Worm (Caenorhabditis elegans) whole organism, L2 larva: ENCODE data around the gene nhr-281.

Experiments
- C34F6.9 ChIP-seq: fragments of 150-350 bp; optimal IDR thresholded peaks from 2 replicates; lab custom pipeline; 2014; ENCODE audit warnings: missing biosample characterization, missing genetic modification characterization
- F13H6.1 ChIP-seq: sonication (generic microtip); optimal IDR thresholded peaks from 2 replicates; lab custom pipeline; 2016; ENCODE audit warnings: missing genetic modification characterization, missing compliant biosample characterization
- R02D3.7 ChIP-seq: fragments of 150-350 bp; optimal IDR thresholded peaks from 2 replicates; lab custom pipeline; 2014; ENCODE audit warnings: missing biosample characterization, missing genetic modification characterization
- Y55F3AM.14 ChIP-seq: fragments of 200-800 bp; sonication (Bioruptor generic); optimal IDR thresholded peaks from 2 replicates; lab custom pipeline; 2018; ENCODE audit warnings: mild to moderate bottlenecking, missing genetic modification characterization, missing compliant biosample characterization
- ZK546.5 ChIP-seq: sonication (generic microtip); optimal IDR thresholded peaks from 2 replicates; lab custom pipeline; 2017; ENCODE audit warnings: missing biosample characterization, missing genetic modification characterization
- alr-1 ChIP-seq: fragments of 150-350 bp; optimal IDR thresholded peaks from 2 replicates; lab custom pipeline; 2014; ENCODE audit warnings: missing biosample characterization, missing genetic modification characterization
- aly-2 ChIP-seq: fragments of 150-350 bp; optimal IDR thresholded peaks from 2 replicates; lab custom pipeline; 2014; ENCODE audit warnings: missing biosample characterization, missing genetic modification characterization
- ceh-16 ChIP-seq: fragments of 150-350 bp; optimal IDR thresholded peaks from 2 replicates; lab custom pipeline; 2014; ENCODE audit warnings: missing biosample characterization, missing genetic modification characterization
- ceh-82 ChIP-seq: fragments of 150-350 bp; optimal IDR thresholded peaks from 2 replicates; lab custom pipeline; 2014; ENCODE audit warnings: missing biosample characterization, missing genetic modification characterization
- dmd-4 ChIP-seq: sonication (generic microtip); optimal IDR thresholded peaks from 2 replicates; lab custom pipeline; 2017; ENCODE audit warnings: missing biosample characterization, missing genetic modification characterization
- egl-27 ChIP-seq: sonication (generic microtip); optimal IDR thresholded peaks from 3 replicates; lab custom pipeline; 2017; ENCODE audit warnings: missing biosample characterization, missing genetic modification reagents, missing genetic modification characterization
- elt-1 ChIP-seq: fragments of 150-350 bp; optimal IDR thresholded peaks from 2 replicates; lab custom pipeline; 2014; ENCODE audit warnings: missing biosample characterization, missing genetic modification characterization
- fos-1 ChIP-seq: fragments of 150-350 bp; optimal IDR thresholded peaks from 2 replicates; lab custom pipeline; 2014; ENCODE audit warnings: missing biosample characterization, missing genetic modification characterization
- gmeb-1 ChIP-seq: fragments of 150-350 bp; optimal IDR thresholded peaks from 2 replicates; lab custom pipeline; 2014; ENCODE audit warnings: missing biosample characterization, missing genetic modification characterization
- lin-13 ChIP-seq: fragments of 150-350 bp; optimal IDR thresholded peaks from 2 replicates; lab custom pipeline; 2014; ENCODE audit warnings: missing biosample characterization, missing genetic modification reagents, missing genetic modification characterization
- lsy-2 ChIP-seq, 2 experiments: fragments of 150-350 bp in 1 of 2; sonication (generic microtip) in 1 of 2; optimal IDR thresholded peaks; 2 replicates each; lab custom pipeline; 2014 to 2017; ENCODE audit warnings: missing biosample characterization in 2 of 2, missing genetic modification characterization in 2 of 2
- mab-5 ChIP-seq: fragments of 150-350 bp; optimal IDR thresholded peaks from 2 replicates; lab custom pipeline; 2014; ENCODE audit warnings: missing biosample characterization, missing genetic modification characterization
- mbf-1 ChIP-seq: sonication (generic microtip); optimal IDR thresholded peaks from 2 replicates; lab custom pipeline; 2017; ENCODE audit warnings: missing biosample characterization, missing genetic modification characterization
- mdl-1 ChIP-seq, 2 experiments: fragments of 150-350 bp in 1 of 2; sonication (generic microtip) in 1 of 2; optimal IDR thresholded peaks; 2 replicates each; lab custom pipeline; 2017; ENCODE audit warnings: missing biosample characterization in 2 of 2, missing genetic modification characterization in 2 of 2
- nhr-10 ChIP-seq: sonication (generic microtip); optimal IDR thresholded peaks from 2 replicates; lab custom pipeline; 2017; ENCODE audit warnings: missing biosample characterization, missing genetic modification characterization
- nhr-12 ChIP-seq: fragments of 150-350 bp; optimal IDR thresholded peaks from 2 replicates; lab custom pipeline; 2014; ENCODE audit warnings: missing biosample characterization, missing genetic modification characterization
- nhr-23 ChIP-seq: fragments of 150-350 bp; optimal IDR thresholded peaks from 2 replicates; lab custom pipeline; 2014; ENCODE audit warnings: missing biosample characterization, missing genetic modification reagents, missing genetic modification characterization
- nhr-237 ChIP-seq: fragments of 150-350 bp; optimal IDR thresholded peaks from 2 replicates; lab custom pipeline; 2014; ENCODE audit warnings: missing biosample characterization, missing genetic modification characterization
- nhr-25 ChIP-seq: fragments of 150-350 bp; sonication (generic microtip); optimal IDR thresholded peaks from 3 replicates; lab custom pipeline; 2014; ENCODE audit warnings: missing biosample characterization, missing genetic modification characterization
- nhr-6 ChIP-seq: fragments of 150-350 bp; optimal IDR thresholded peaks from 2 replicates; lab custom pipeline; 2014; ENCODE audit warnings: missing biosample characterization, missing genetic modification characterization
- nhr-77 ChIP-seq: fragments of 150-350 bp; optimal IDR thresholded peaks from 2 replicates; lab custom pipeline; 2014; ENCODE audit warnings: missing biosample characterization, missing genetic modification characterization
- peb-1 ChIP-seq: fragments of 150-350 bp; optimal IDR thresholded peaks from 2 replicates; lab custom pipeline; 2014; ENCODE audit warnings: missing biosample characterization, missing genetic modification characterization
- sem-4 ChIP-seq: fragments of 150-350 bp; optimal IDR thresholded peaks from 2 replicates; lab custom pipeline; 2014; ENCODE audit warnings: missing biosample characterization, missing genetic modification reagents, missing genetic modification characterization
- sma-3 ChIP-seq: sonication (generic microtip); optimal IDR thresholded peaks from 2 replicates; lab custom pipeline; 2016; ENCODE audit warnings: missing genetic modification reagents, missing genetic modification characterization, missing compliant biosample characterization
- sma-9 ChIP-seq, 2 experiments: fragments of 150-350 bp in 1 of 2; sonication (generic microtip) in 1 of 2; optimal IDR thresholded peaks; 2 replicates each; lab custom pipeline; 2014 to 2016; ENCODE audit warnings: missing genetic modification characterization in 2 of 2, mild to moderate bottlenecking in 1 of 2, missing biosample characterization in 1 of 2, missing compliant biosample characterization in 1 of 2, missing genetic modification reagents in 1 of 2, moderate library complexity in 1 of 2
- snpc-4 ChIP-seq: fragments of 150-350 bp; optimal IDR thresholded peaks from 2 replicates; lab custom pipeline; 2014; ENCODE audit warnings: missing biosample characterization, missing genetic modification characterization
- unc-39 ChIP-seq: fragments of 150-350 bp; optimal IDR thresholded peaks from 2 replicates; lab custom pipeline; 2014; ENCODE audit warnings: missing biosample characterization, missing genetic modification characterization
- unc-55 ChIP-seq: fragments of 150-350 bp; sonication (generic microtip); optimal IDR thresholded peaks from 3 replicates; lab custom pipeline; 2014; ENCODE audit warnings: missing biosample characterization, missing genetic modification reagents, missing genetic modification characterization
- unc-62 ChIP-seq: fragments of 150-350 bp; optimal IDR thresholded peaks from 2 replicates; lab custom pipeline; 2014; ENCODE audit warnings: missing biosample characterization, missing genetic modification reagents, missing genetic modification characterization
- ztf-11 ChIP-seq: sonication (generic microtip); optimal IDR thresholded peaks from 2 replicates; lab custom pipeline; 2017; ENCODE audit warnings: missing biosample characterization, missing genetic modification characterization
- ztf-4 ChIP-seq: fragments of 150-350 bp; optimal IDR thresholded peaks from 2 replicates; lab custom pipeline; 2014; ENCODE audit warnings: missing biosample characterization, missing genetic modification characterization

The nhr-281 gene

DNA sequence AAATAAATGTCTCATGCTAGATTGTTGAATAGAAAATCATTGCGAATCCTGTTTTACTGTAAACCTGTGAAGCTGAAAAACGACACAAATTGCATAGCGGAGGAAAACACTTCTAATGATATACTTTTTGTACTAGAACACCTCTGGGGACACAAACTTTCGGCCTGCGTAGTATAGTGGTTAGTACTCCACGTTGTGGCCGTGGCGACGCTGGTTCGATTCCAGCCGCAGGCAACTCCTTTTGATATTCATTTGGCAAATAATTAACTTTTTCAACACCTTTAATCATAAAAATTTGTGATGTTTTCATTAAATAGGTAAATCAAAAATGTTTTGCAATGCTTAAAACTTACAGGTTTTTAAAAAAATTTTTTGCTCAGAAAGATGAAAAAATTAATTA, 21.6 kb upstream of the nhr-281 start:
- peak; percentile 7 for TF ChIP-seq lin-13
- no peak for TF ChIP-seq nhr-6 (tag; lab: Kevin White, UChicago)
- TF ChIP-seq sma-3 (GFP tag; lab: Kevin White, UChicago): peak; percentile 2
- TF ChIP-seq nhr-23 (tag; lab: Kevin White, UChicago): no peak
- TF ChIP-seq nhr-10 (tag; lab: Kevin White, UChicago): no peak

DNA sequence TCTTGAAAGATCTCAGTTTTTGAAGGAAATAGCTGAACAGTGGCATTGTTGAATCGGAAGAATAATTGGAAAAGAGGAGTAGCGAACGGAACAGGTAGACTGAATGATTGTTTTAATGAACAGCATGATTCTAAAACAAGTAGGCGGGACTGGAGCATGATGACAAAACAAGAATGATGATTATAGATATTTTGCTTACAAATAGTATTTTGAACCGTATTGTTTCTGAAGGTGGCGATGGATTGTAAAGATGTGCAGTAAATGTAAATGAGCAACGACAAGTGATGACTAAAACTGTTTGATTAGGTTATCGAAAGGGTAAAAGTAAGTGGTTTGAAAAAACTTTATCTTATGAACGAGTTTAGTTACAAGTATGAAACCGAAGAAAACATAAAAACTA, 21.0 kb upstream of the nhr-281 start, which contains the start of gene F28H6.8:
Gene F28H6.8 (minus strand): TSS at position 101 of the 400 bp plus-strand sequence.
- TF ChIP-seq egl-27 (tag; lab: Kevin White, UChicago) (no peak), C34F6.9 (no peak), elt-1 (no peak), sma-9 (GFP tag; optimal IDR thresholded peaks at IDR 0.05; lab: Kevin White, UChicago) (no peak), sma-9 (tag; optimal IDR thresholded peaks at IDR 0.05; lab: Kevin White, UChicago) (no peak)

DNA sequence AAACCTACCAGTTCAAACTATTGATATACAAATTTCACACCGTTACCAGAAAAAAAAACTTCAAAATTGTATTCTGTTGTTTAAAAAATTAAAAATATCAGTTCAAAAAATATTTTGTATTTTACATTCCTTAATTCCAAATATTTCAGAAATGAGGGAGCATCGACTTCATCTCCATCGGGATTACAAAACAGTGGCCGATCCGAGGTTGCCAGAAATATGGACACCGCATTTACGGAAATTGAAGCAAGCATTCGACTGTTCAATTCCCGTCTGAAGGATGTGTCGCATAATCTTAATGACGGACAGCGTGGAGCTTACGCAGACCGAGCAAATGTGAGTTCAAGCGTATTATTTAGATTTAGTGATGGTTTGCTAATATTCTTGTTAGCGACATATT, 19.4 kb upstream of the nhr-281 start:
- no peak for TF ChIP-seq mdl-1 (tag; optimal IDR thresholded peaks at IDR 0.05; lab: Kevin White, UChicago)
- TF ChIP-seq nhr-6 (tag; lab: Kevin White, UChicago): no peak
- no peak for TF ChIP-seq sem-4 (tag; lab: Kevin White, UChicago)
- TF ChIP-seq Y55F3AM.14 (GFP tag; lab: Kevin White, UChicago): no peak
- TF ChIP-seq nhr-237: no peak
- no peak for TF ChIP-seq snpc-4 (tag; lab: Kevin White, UChicago)
- TF ChIP-seq mab-5 (tag; lab: Kevin White, UChicago): no peak
- no peak for TF ChIP-seq mbf-1 (tag; lab: Kevin White, UChicago)
- TF ChIP-seq gmeb-1 (tag; lab: Kevin White, UChicago): no peak
- no peak for TF ChIP-seq aly-2
- no peak for TF ChIP-seq sma-9 (GFP tag; optimal IDR thresholded peaks at IDR 0.05; lab: Kevin White, UChicago)
- TF ChIP-seq sma-9 (tag; optimal IDR thresholded peaks at IDR 0.05; lab: Kevin White, UChicago): no peak
- no peak for TF ChIP-seq lsy-2 (tag; optimal IDR thresholded peaks at IDR 0.05; lab: Kevin White, UChicago)
- TF ChIP-seq dmd-4 (tag; lab: Kevin White, UChicago): no peak
- no peak for TF ChIP-seq ztf-4 (tag; lab: Kevin White, UChicago)
- TF ChIP-seq ceh-82 (tag; lab: Kevin White, UChicago): no peak
- TF ChIP-seq ceh-16 (tag; lab: Kevin White, UChicago): no peak
- no peak for TF ChIP-seq nhr-23 (tag; lab: Kevin White, UChicago)
- TF ChIP-seq unc-39 (tag; lab: Kevin White, UChicago): no peak

DNA sequence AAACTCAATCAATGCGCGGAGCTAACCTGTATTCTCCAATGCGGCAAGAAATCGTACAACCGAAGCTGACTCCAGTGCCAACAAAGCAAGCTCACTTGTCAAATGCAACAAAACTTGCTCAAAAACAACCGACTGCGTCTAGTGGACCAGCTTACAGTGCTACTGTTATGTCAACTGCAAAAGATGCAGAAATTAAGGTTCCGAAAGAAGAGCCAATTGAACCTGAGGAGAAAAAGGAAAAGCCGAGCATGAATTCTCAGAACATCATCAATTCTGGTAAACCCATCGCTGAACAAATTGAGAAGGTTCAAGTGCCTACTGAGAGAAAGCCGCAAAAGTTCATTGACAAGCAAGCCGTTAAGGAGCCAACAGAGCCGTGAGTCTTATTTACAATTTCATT, 18.2 kb upstream of the nhr-281 start:
- no peak for TF ChIP-seq sem-4 (tag; lab: Kevin White, UChicago)
- no peak for TF ChIP-seq nhr-25
- TF ChIP-seq F13H6.1 (tag; lab: Kevin White, UChicago): no peak
- TF ChIP-seq fos-1: no peak
- TF ChIP-seq alr-1 (tag; lab: Kevin White, UChicago): no peak
- TF ChIP-seq R02D3.7 (tag; lab: Kevin White, UChicago): no peak
- no peak for TF ChIP-seq snpc-4 (tag; lab: Kevin White, UChicago)
- TF ChIP-seq lsy-2 (tag; optimal IDR thresholded peaks at IDR 0.05; lab: Kevin White, UChicago): no peak
- no peak for TF ChIP-seq sma-3 (GFP tag; lab: Kevin White, UChicago)
- TF ChIP-seq gmeb-1 (tag; lab: Kevin White, UChicago): no peak
- no peak for TF ChIP-seq lin-13
- no peak for TF ChIP-seq nhr-77 (tag; lab: Kevin White, UChicago)
- TF ChIP-seq ztf-11 (tag; lab: Kevin White, UChicago): no peak
- TF ChIP-seq ceh-16 (tag; lab: Kevin White, UChicago): no peak
- no peak for TF ChIP-seq nhr-6 (tag; lab: Kevin White, UChicago)
- no peak for TF ChIP-seq aly-2
- TF ChIP-seq mab-5 (tag; lab: Kevin White, UChicago): no peak

DNA sequence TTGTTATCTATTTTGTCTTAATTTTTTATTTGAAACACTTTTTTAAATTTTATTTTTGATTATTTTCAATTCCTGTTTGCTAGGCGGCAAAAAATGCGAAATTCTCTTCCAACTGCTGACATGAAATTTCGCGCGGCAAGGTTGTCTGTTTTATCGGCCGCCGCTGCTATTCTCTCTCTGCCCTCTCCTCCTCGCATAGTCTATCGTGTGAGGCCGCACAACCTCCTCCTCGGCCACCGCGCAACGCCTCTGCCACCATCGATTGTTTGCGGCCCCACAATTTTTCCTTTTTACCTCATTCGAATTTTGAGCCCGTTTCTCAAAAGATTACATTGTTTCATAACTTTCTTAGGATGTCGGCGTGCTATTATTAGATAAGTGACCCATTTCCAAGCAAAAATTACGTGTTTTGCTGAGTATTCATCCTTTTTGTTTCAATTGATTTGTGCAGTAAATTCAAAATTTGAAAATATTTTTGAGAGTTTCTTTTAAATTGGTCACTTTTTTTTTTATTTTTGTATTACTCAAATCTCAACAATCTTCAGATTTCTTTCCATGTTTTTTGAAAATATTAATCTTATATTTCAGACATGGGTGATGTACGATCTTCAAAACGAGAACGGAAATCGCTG, 14.2 kb upstream of the nhr-281 start, which contains the start of gene F28H6.4:
Gene F28H6.4 (plus strand): TSS at position 582 of the 632 bp plus-strand sequence.
- no peak for TF ChIP-seq unc-62 (GFP tag; lab: Kevin White, UChicago)
- peak; percentile 17 for TF ChIP-seq fos-1
- TF ChIP-seq nhr-237: no peak
- no peak for TF ChIP-seq elt-1
- no peak for TF ChIP-seq gmeb-1 (tag; lab: Kevin White, UChicago)
- no peak for TF ChIP-seq Y55F3AM.14 (GFP tag; lab: Kevin White, UChicago)
- no peak for TF ChIP-seq peb-1 (tag; lab: Kevin White, UChicago)
- TF ChIP-seq nhr-10 (tag; lab: Kevin White, UChicago): no peak
- peak; percentile 47 for TF ChIP-seq unc-55
- TF ChIP-seq aly-2: no peak
- no peak for TF ChIP-seq ZK546.5 (tag; lab: Kevin White, UChicago)
- TF ChIP-seq nhr-12: no peak
- TF ChIP-seq sem-4 (tag; lab: Kevin White, UChicago): no peak
